Worm (Caenorhabditis elegans) whole organism, midembryonic: Measurements from ENCODE around the gene emb-1.
A peak's percentile ranks its signal among the peaks of the same experiment; 100 is the strongest.

ENCODE experiments used
- T22C8.4 ChIP-seq: fragments of 200-800 bp; sonication (Bioruptor generic); IDR thresholded peaks from 2 replicates; pipeline ENCODE4 v1.3.6; 2022; ENCODE audit warnings: missing genetic modification characterization, missing compliant biosample characterization
- cog-1 ChIP-seq: sonication (generic microtip); optimal IDR thresholded peaks from 2 replicates; lab custom pipeline; 2016; ENCODE audit warnings: missing genetic modification characterization, missing compliant biosample characterization
- flt-1 ChIP-seq: fragments of 200-800 bp; sonication (Bioruptor generic); IDR thresholded peaks from 2 replicates; pipeline ENCODE4 v1.3.6; 2022; ENCODE audit warnings: missing genetic modification characterization, missing compliant biosample characterization
- klf-2 ChIP-seq: fragments of 200-800 bp; sonication (Bioruptor generic); conservative IDR thresholded peaks from 2 replicates; pipeline ENCODE4 v1.3.6; 2022; ENCODE audit warnings: missing genetic modification reagents, missing genetic modification characterization, missing compliant biosample characterization
- med-1 ChIP-seq: sonication (generic microtip); optimal IDR thresholded peaks from 2 replicates; lab custom pipeline; 2017; ENCODE audit warnings: missing genetic modification characterization, mild to moderate bottlenecking, missing compliant biosample characterization, antibody characterized with exemption, missing genetic modification reagents; ENCODE audit not compliant: insufficient read depth
- ref-1 ChIP-seq: fragments of 200-800 bp; sonication (Bioruptor generic); conservative IDR thresholded peaks from 2 replicates; pipeline ENCODE4 v1.3.6; 2022; ENCODE audit warnings: missing genetic modification reagents, missing genetic modification characterization, missing compliant biosample characterization
- tab-1 ChIP-seq: fragments of 200-800 bp; sonication (Bioruptor generic); IDR thresholded peaks from 2 replicates; pipeline ENCODE4 v1.3.6; 2022; ENCODE audit warnings: missing genetic modification characterization, missing compliant biosample characterization
- ztf-23 ChIP-seq: fragments of 200-800 bp; sonication (Bioruptor generic); IDR thresholded peaks from 2 replicates; pipeline ENCODE4 v1.3.6; 2022; ENCODE audit warnings: missing genetic modification reagents, missing genetic modification characterization, missing compliant biosample characterization
- ztf-29 ChIP-seq: fragments of 200-800 bp; sonication (Bioruptor generic); IDR thresholded peaks from 2 replicates; pipeline ENCODE4 v1.3.6; 2022; ENCODE audit warnings: missing genetic modification reagents, missing genetic modification characterization, missing compliant biosample characterization

The emb-1 gene

DNA sequence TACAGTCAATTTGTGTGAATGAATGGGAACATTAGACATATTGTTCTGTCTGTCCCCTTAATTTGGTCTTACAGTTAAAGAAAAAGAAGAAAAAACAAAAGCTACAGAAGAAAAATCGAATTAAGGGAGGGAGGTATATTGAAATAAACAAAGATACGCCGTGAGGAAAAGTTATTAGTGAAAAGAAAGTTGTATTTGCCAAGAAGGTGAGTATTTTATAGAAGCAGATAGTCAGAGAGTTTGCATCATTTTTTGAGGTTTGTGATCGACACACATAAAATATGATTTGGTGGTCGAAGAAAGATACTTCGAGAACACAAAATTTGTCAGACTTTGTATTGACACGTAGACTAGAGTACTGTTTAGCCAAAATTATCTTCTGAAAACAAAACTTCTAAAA, 27.1 kb downstream of the emb-1 start:
- TF ChIP-seq med-1 (GFP tag; lab: Kevin White, UChicago) (no peak), ztf-23 (GFP tag; lab: Robert Waterston, UW) (no peak), klf-2 (GFP tag; lab: Robert Waterston, UW) (no peak), T22C8.4 (GFP tag; lab: Robert Waterston, UW) (no peak), ref-1 (no peak), flt-1 (GFP tag; lab: Robert Waterston, UW) (no peak), cog-1 (tag; lab: Kevin White, UChicago) (no peak), ztf-29 (GFP tag; lab: Robert Waterston, UW) (no peak)

ce11 chrIII:5201267-5201666, 28.0 kb downstream of the emb-1 start:
- TF ChIP-seq cog-1 (tag; lab: Kevin White, UChicago) (no peak), klf-2 (GFP tag; lab: Robert Waterston, UW) (no peak), ref-1 (no peak), ztf-29 (GFP tag; lab: Robert Waterston, UW) (no peak), med-1 (GFP tag; lab: Kevin White, UChicago) (no peak), ztf-23 (GFP tag; lab: Robert Waterston, UW) (no peak), tab-1 (no peak), flt-1 (GFP tag; lab: Robert Waterston, UW) (no peak), T22C8.4 (GFP tag; lab: Robert Waterston, UW) (no peak)

ce11 chrIII:5202641-5203040, 29.4 kb downstream of the emb-1 start:
- no peak for TF ChIP-seq tab-1

ce11 chrIII:5203310-5203709, 30.1 kb downstream of the emb-1 start:
- TF ChIP-seq ztf-29 (GFP tag; lab: Robert Waterston, UW): no peak
- no peak for TF ChIP-seq flt-1 (GFP tag; lab: Robert Waterston, UW)
- TF ChIP-seq ztf-23 (GFP tag; lab: Robert Waterston, UW): no peak
- TF ChIP-seq ref-1: no peak
- TF ChIP-seq tab-1: no peak
- no peak for TF ChIP-seq cog-1 (tag; lab: Kevin White, UChicago)
- no peak for TF ChIP-seq klf-2 (GFP tag; lab: Robert Waterston, UW)
- no peak for TF ChIP-seq T22C8.4 (GFP tag; lab: Robert Waterston, UW)
- TF ChIP-seq med-1 (GFP tag; lab: Kevin White, UChicago): no peak

DNA sequence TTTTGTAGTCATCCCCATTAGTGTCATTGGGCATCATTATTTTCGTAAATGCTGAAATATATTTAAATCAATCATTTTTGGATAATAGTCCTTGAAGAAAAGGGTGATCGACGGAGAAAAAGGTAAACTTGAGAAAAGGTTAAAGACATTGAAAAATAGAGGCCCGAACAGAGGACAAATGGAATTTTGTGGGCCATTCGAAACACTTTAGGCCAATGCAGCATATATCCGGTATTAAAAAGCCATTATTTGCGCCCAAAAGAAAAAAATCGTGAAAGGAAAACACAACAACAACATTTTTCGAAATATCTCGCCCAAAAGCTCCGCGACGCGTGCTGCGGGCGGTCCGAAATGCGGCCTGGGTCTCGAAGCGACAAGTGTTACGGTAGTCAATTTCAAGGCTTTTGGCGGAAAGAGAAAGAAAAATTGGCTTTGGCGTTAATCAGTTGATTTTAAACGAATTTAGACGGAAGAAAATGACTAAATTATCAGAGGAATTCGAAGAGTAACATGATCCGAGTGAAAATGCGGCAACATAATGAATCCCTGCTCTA, 33.7 kb downstream of the emb-1 start, which contains the start of gene morc-1:
Gene morc-1, minus strand, starts transcription at position 51 of the 554 bp plus-strand sequence.
- TF ChIP-seq med-1 (GFP tag; lab: Kevin White, UChicago): no peak
- TF ChIP-seq ztf-23 (GFP tag; lab: Robert Waterston, UW): no peak
- no peak for TF ChIP-seq ztf-29 (GFP tag; lab: Robert Waterston, UW)
- no peak for TF ChIP-seq cog-1 (tag; lab: Kevin White, UChicago)
- TF ChIP-seq T22C8.4 (GFP tag; lab: Robert Waterston, UW): no peak
- no peak for TF ChIP-seq tab-1
- no peak for TF ChIP-seq ref-1
- no peak for TF ChIP-seq flt-1 (GFP tag; lab: Robert Waterston, UW)
- TF ChIP-seq klf-2 (GFP tag; lab: Robert Waterston, UW): no peak

- TF ChIP-seq tab-1 (no peak), ref-1 (no peak), klf-2 (GFP tag; lab: Robert Waterston, UW) (no peak), med-1 (GFP tag; lab: Kevin White, UChicago) (no peak), ztf-23 (GFP tag; lab: Robert Waterston, UW) (no peak), flt-1 (GFP tag; lab: Robert Waterston, UW) (no peak), cog-1 (tag; lab: Kevin White, UChicago) (no peak), ztf-29 (GFP tag; lab: Robert Waterston, UW) (no peak)
These were observed 35.8 kb downstream of the emb-1 start, which contains the start of gene syx-16 for ce11 chrIII:5208992-5209391. TSS of gene syx-16 (minus strand) at chrIII:5209109.

- TF ChIP-seq med-1 (GFP tag; lab: Kevin White, UChicago): no peak
- TF ChIP-seq ref-1: no peak
- no peak for TF ChIP-seq flt-1 (GFP tag; lab: Robert Waterston, UW)
- TF ChIP-seq klf-2 (GFP tag; lab: Robert Waterston, UW): no peak
- no peak for TF ChIP-seq T22C8.4 (GFP tag; lab: Robert Waterston, UW)
- no peak for TF ChIP-seq ztf-29 (GFP tag; lab: Robert Waterston, UW)
- TF ChIP-seq ztf-23 (GFP tag; lab: Robert Waterston, UW): no peak
- TF ChIP-seq tab-1: no peak
- no peak for TF ChIP-seq cog-1 (tag; lab: Kevin White, UChicago)
These were observed 37.0 kb downstream of the emb-1 start for ce11 chrIII:5210269-5210668.

DNA sequence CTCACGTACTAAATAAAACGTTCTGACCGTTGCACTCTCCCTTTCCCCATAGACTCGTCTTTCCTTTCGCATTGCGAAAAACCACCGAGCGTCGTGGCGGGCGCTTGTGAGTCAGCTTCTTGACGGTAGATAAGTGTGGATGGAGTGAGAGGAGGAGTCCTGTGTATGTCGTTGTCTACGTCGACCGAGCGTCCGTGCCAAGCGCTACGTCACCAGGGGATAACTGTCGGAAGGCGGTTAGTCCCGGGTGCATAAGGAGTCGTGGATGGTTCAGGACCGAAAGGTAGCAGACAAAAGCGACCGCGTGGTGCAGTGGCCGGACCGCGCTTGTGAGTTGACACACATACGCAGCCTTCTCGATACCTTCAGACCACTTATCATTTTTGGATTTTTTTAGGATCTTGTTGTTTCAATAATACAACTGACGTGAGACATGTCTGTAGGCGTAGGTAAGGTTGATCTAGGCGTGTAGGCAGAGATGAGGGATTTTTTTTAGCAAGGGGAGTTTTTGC, 38.0 kb downstream of the emb-1 start:
- TF ChIP-seq ztf-29 (GFP tag; lab: Robert Waterston, UW) (peak; percentile 42; the same call in 1 of the 2 replicates), ref-1 (peak; percentile 65; the same call in 1 of the 2 replicates), klf-2 (GFP tag; lab: Robert Waterston, UW) (peak; percentile 75), tab-1 (peak; percentile 88), ztf-23 (GFP tag; lab: Robert Waterston, UW) (peak; percentile 78), med-1 (GFP tag; lab: Kevin White, UChicago) (peak; percentile 12), flt-1 (GFP tag; lab: Robert Waterston, UW) (peak; percentile 80; the same call in 1 of the 2 replicates)

DNA sequence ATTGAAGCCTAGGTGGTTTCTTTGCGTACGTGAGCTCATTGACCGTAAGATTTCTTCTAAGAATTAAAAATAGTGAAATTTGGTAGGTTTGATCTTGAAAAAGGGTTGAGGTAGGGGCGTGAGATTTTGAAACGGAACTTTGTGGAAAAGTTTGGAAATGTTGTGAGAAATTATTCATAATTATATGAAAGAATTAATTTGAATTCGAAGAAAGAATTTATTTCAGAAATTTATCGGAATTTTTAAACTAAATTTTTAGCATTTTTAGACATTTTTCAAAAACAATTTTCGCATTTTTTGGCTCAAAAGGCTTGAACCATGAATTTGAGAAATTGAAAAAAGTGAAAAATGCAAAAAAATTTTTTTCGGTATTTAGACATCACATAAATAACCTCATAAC, 40.9 kb downstream of the emb-1 start:
- TF ChIP-seq ztf-29 (GFP tag; lab: Robert Waterston, UW) (no peak), flt-1 (GFP tag; lab: Robert Waterston, UW) (no peak), cog-1 (tag; lab: Kevin White, UChicago) (no peak), klf-2 (GFP tag; lab: Robert Waterston, UW) (no peak), med-1 (GFP tag; lab: Kevin White, UChicago) (no peak), ztf-23 (GFP tag; lab: Robert Waterston, UW) (no peak), T22C8.4 (GFP tag; lab: Robert Waterston, UW) (no peak), tab-1 (no peak), ref-1 (no peak)
